ENCODE assay signal across 5 worm cellular contexts in genomic region chrV:6433446-6434178, ce11.
TF ChIP-seq lines count a peak whose summit lies in the region.

Gene gad-1, minus strand, starts transcription at chrV:6433496.
Gene erfa-1, plus strand, starts transcription at chrV:6434128.

TF ChIP-seq in whole organism, L1 larva, 84 proteins besides CTCF, POLR2A, EP300 and RAD21 (continues in another document):
- TF ChIP-seq unc-30 (tag; optimal IDR thresholded peaks at IDR 0.05; lab: Kevin White, UChicago), result no peak
- no peak for TF ChIP-seq fkh-10 (GFP tag; optimal IDR thresholded peaks at IDR 0.05; lab: Kevin White, UChicago)
- peak; percentile 47 for TF ChIP-seq blmp-1 (tag; optimal IDR thresholded peaks at IDR 0.05; lab: Kevin White, UChicago)
- TF ChIP-seq tbx-2 (tag; optimal IDR thresholded peaks at IDR 0.05; lab: Kevin White, UChicago), result peak; percentile 58
- peak; percentile 68 for TF ChIP-seq snu-23 (GFP tag; optimal IDR thresholded peaks at IDR 0.05; lab: Kevin White, UChicago)
- TF ChIP-seq nhr-28 (tag; optimal IDR thresholded peaks at IDR 0.05; lab: Kevin White, UChicago), result no peak
- no peak for TF ChIP-seq nhr-12 (tag; optimal IDR thresholded peaks at IDR 0.05; lab: Kevin White, UChicago)
- TF ChIP-seq nhr-84 (tag; optimal IDR thresholded peaks at IDR 0.05; lab: Kevin White, UChicago), result no peak
- peak in 1 of 2 experiments; percentile 32 for TF ChIP-seq mdl-1 (tag; optimal IDR thresholded peaks at IDR 0.05; lab: Kevin White, UChicago)
- no peak for TF ChIP-seq nhr-77 (tag; optimal IDR thresholded peaks at IDR 0.05; lab: Kevin White, UChicago)
- TF ChIP-seq pag-3 (tag; optimal IDR thresholded peaks at IDR 0.05; lab: Kevin White, UChicago; ENCODE audit: borderline replicate concordance, insufficient read depth), result no peak
- TF ChIP-seq irx-1 (tag; optimal IDR thresholded peaks at IDR 0.05; lab: Kevin White, UChicago), result peak; percentile 29
- TF ChIP-seq ceh-82 (tag; optimal IDR thresholded peaks at IDR 0.05; lab: Kevin White, UChicago), result peak in 1 of 3 experiments; percentile 80
- peak; percentile 72 for TF ChIP-seq nhr-71 (tag; optimal IDR thresholded peaks at IDR 0.05; lab: Kevin White, UChicago)
- TF ChIP-seq C16A3.4 (tag; optimal IDR thresholded peaks at IDR 0.05; lab: Kevin White, UChicago), result peak; percentile 72
- peak; percentile 63 for TF ChIP-seq nhr-47 (tag; optimal IDR thresholded peaks at IDR 0.05; lab: Kevin White, UChicago)
- peak in 1 of 2 experiments; percentile 30 for TF ChIP-seq ztf-11 (tag; optimal IDR thresholded peaks at IDR 0.05; lab: Kevin White, UChicago)
- peak; percentile 69 for TF ChIP-seq lir-3 (tag; optimal IDR thresholded peaks at IDR 0.05; lab: Kevin White, UChicago; ENCODE audit: poor library complexity)

TF ChIP-seq in whole organism, L3 larva, 47 proteins besides CTCF, POLR2A, EP300 and RAD21 (continues in another document):
- TF ChIP-seq nhr-43 (tag; optimal IDR thresholded peaks at IDR 0.05; lab: Kevin White, UChicago; ENCODE audit: poor library complexity, severe bottlenecking), result peak; percentile 46
- TF ChIP-seq elt-2 (tag; optimal IDR thresholded peaks at IDR 0.05; lab: Kevin White, UChicago), result peak; percentile 39
- no peak for TF ChIP-seq ceh-9 (tag; optimal IDR thresholded peaks at IDR 0.05; lab: Kevin White, UChicago)
- TF ChIP-seq tbx-2 (tag; optimal IDR thresholded peaks at IDR 0.05; lab: Kevin White, UChicago), result no peak
- TF ChIP-seq zag-1 (tag; optimal IDR thresholded peaks at IDR 0.05; lab: Kevin White, UChicago), result no peak
- TF ChIP-seq lin-15B (tag; optimal IDR thresholded peaks at IDR 0.05; lab: Kevin White, UChicago), result peak; percentile 95
- TF ChIP-seq unc-62 (GFP tag; optimal IDR thresholded peaks at IDR 0.05; lab: Kevin White, UChicago), result no peak
- TF ChIP-seq daf-12 (tag; optimal IDR thresholded peaks at IDR 0.05; lab: Kevin White, UChicago), result no peak
- TF ChIP-seq fkh-2 (tag; optimal IDR thresholded peaks at IDR 0.05; lab: Kevin White, UChicago), result no peak
- no peak for TF ChIP-seq nhr-67 (tag; optimal IDR thresholded peaks at IDR 0.05; lab: Kevin White, UChicago)
- peak; percentile 18 for TF ChIP-seq ama-1 (optimal IDR thresholded peaks at IDR 0.05; lab: Kevin White, UChicago)
- TF ChIP-seq ztf-4 (tag; optimal IDR thresholded peaks at IDR 0.05; lab: Kevin White, UChicago), result no peak
- no peak for TF ChIP-seq aly-2 (tag; optimal IDR thresholded peaks at IDR 0.05; lab: Kevin White, UChicago)
- no peak for TF ChIP-seq ZK546.5 (tag; optimal IDR thresholded peaks at IDR 0.05; lab: Kevin White, UChicago)
- TF ChIP-seq pha-4 (tag; optimal IDR thresholded peaks at IDR 0.05; lab: Kevin White, UChicago), result peak; percentile 76
- no peak for TF ChIP-seq nhr-237 (tag; optimal IDR thresholded peaks at IDR 0.05; lab: Kevin White, UChicago)
- no peak for TF ChIP-seq R02D3.7 (tag; optimal IDR thresholded peaks at IDR 0.05; lab: Kevin White, UChicago)
- peak; percentile 68 for TF ChIP-seq ceh-28 (tag; optimal IDR thresholded peaks at IDR 0.05; lab: Kevin White, UChicago)
- peak; percentile 87 for TF ChIP-seq lin-39 (tag; optimal IDR thresholded peaks at IDR 0.05; lab: Kevin White, UChicago)

TF ChIP-seq in whole organism, early embryonic, 17 proteins besides CTCF, POLR2A, EP300 and RAD21:
- peak; percentile 71 for TF ChIP-seq tbx-37 (GFP tag; conservative IDR thresholded peaks at IDR 0.05; lab: Robert Waterston, UW)
- TF ChIP-seq tbx-11 (GFP tag; IDR thresholded peaks at IDR 0.05; lab: Robert Waterston, UW), result no peak

TF ChIP-seq in whole organism, midembryonic, 9 proteins besides CTCF, POLR2A, EP300 and RAD21:
- TF ChIP-seq tab-1 (GFP tag; IDR thresholded peaks at IDR 0.05; lab: Robert Waterston, UW) (no peak), T22C8.4 (GFP tag; IDR thresholded peaks at IDR 0.05; lab: Robert Waterston, UW) (peak; percentile 6; the same call in 1 of the 2 replicates), ztf-29 (GFP tag; IDR thresholded peaks at IDR 0.05; lab: Robert Waterston, UW) (no peak), ref-1 (GFP tag; conservative IDR thresholded peaks at IDR 0.05; lab: Robert Waterston, UW) (no peak)

TF ChIP-seq in whole organism, young adult, 124 proteins besides CTCF, POLR2A, EP300 and RAD21:
- no peak for TF ChIP-seq attf-6 (GFP tag; IDR thresholded peaks at IDR 0.05; lab: Robert Waterston, UW)
- TF ChIP-seq K12H6.12 (tag; optimal IDR thresholded peaks at IDR 0.05; lab: Kevin White, UChicago), result peak; percentile 3
- TF ChIP-seq chd-7 (tag; optimal IDR thresholded peaks at IDR 0.05; lab: Kevin White, UChicago), result no peak
- TF ChIP-seq lin-54 (GFP tag; optimal IDR thresholded peaks at IDR 0.05; lab: Kevin White, UChicago), result peak; percentile 63
- TF ChIP-seq F33H1.4 (GFP tag; IDR thresholded peaks at IDR 0.05; lab: Robert Waterston, UW), result peak; percentile 78
- no peak for TF ChIP-seq repo-1 (tag; optimal IDR thresholded peaks at IDR 0.05; lab: Kevin White, UChicago)
- peak; percentile 69 for TF ChIP-seq madf-6 (GFP tag; IDR thresholded peaks at IDR 0.05; lab: Robert Waterston, UW)
- TF ChIP-seq D2030.7 (GFP tag; IDR thresholded peaks at IDR 0.05; lab: Robert Waterston, UW), result peak; percentile 37; the same call in 1 of the 2 replicates
- no peak for TF ChIP-seq nhr-27 (tag; optimal IDR thresholded peaks at IDR 0.05; lab: Kevin White, UChicago)
- no peak for TF ChIP-seq snpc-4 (GFP tag; optimal IDR thresholded peaks at IDR 0.05; lab: Kevin White, UChicago)
- peak in 1 of 4 experiments; percentile 28 for TF ChIP-seq snpc-4 (tag; optimal IDR thresholded peaks at IDR 0.05; lab: Kevin White, UChicago)
- TF ChIP-seq nhr-80 (tag; optimal IDR thresholded peaks at IDR 0.05; lab: Kevin White, UChicago), result peak; percentile 34
- peak; percentile 53 for TF ChIP-seq madf-8 (GFP tag; conservative IDR thresholded peaks at IDR 0.05; lab: Robert Waterston, UW)
- TF ChIP-seq F52B5.7 (tag; optimal IDR thresholded peaks at IDR 0.05; lab: Kevin White, UChicago), result no peak
- TF ChIP-seq aptf-3 (GFP tag; IDR thresholded peaks at IDR 0.05; lab: Robert Waterston, UW), result no peak
- peak; percentile 77 for TF ChIP-seq lsl-1 (GFP tag; optimal IDR thresholded peaks at IDR 0.05; lab: Kevin White, UChicago)
- TF ChIP-seq efl-1 (GFP tag; optimal IDR thresholded peaks at IDR 0.05; lab: Kevin White, UChicago), result peak; percentile 67
- no peak for TF ChIP-seq tbx-9 (tag; optimal IDR thresholded peaks at IDR 0.05; lab: Kevin White, UChicago; ENCODE audit: borderline replicate concordance)
- TF ChIP-seq mcd-1 (GFP tag; IDR thresholded peaks at IDR 0.05; lab: Robert Waterston, UW), result peak; percentile 78
- TF ChIP-seq ztf-25 (GFP tag; IDR thresholded peaks at IDR 0.05; lab: Robert Waterston, UW), result 0 out of 2 replicates have a peak, but pooled peaks have one; percentile 47
- peak; percentile 69 for TF ChIP-seq dox-1 (GFP tag; IDR thresholded peaks at IDR 0.05; lab: Robert Waterston, UW)
- no peak for TF ChIP-seq egrh-3 (GFP tag; IDR thresholded peaks at IDR 0.05; lab: Robert Waterston, UW)
- TF ChIP-seq F10E7.11 (tag; optimal IDR thresholded peaks at IDR 0.05; lab: Kevin White, UChicago), result no peak
- no peak for TF ChIP-seq snpc-1.3 (tag; optimal IDR thresholded peaks at IDR 0.05; lab: Kevin White, UChicago; ENCODE audit: insufficient read depth)
- peak; percentile 47 for TF ChIP-seq attf-5 (GFP tag; optimal IDR thresholded peaks at IDR 0.05; lab: Kevin White, UChicago)
- no peak for TF ChIP-seq ceh-58 (GFP tag; IDR thresholded peaks at IDR 0.05; lab: Robert Waterston, UW)
- TF ChIP-seq Y56A3A.18 (GFP tag; IDR thresholded peaks at IDR 0.05; lab: Robert Waterston, UW), result no peak
- TF ChIP-seq let-607 (tag; optimal IDR thresholded peaks at IDR 0.05; lab: Kevin White, UChicago), result peak; percentile 5 to 22
- no peak for TF ChIP-seq ztf-18 (tag; optimal IDR thresholded peaks at IDR 0.05; lab: Kevin White, UChicago)
- no peak for TF ChIP-seq nfyb-1 (GFP tag; IDR thresholded peaks at IDR 0.05; lab: Robert Waterston, UW)
- no peak for TF ChIP-seq cebp-1 (GFP tag; IDR thresholded peaks at IDR 0.05; lab: Robert Waterston, UW)
- TF ChIP-seq cebp-1 (tag; optimal IDR thresholded peaks at IDR 0.05; lab: Kevin White, UChicago), result peak; percentile 26
- peak; percentile 22; the same call in 1 of the 2 replicates for TF ChIP-seq pbrm-1 (GFP tag; IDR thresholded peaks at IDR 0.05; lab: Robert Waterston, UW)
- peak; percentile 50 for TF ChIP-seq ZK185.1 (tag; optimal IDR thresholded peaks at IDR 0.05; lab: Kevin White, UChicago; ENCODE audit: poor library complexity, severe bottlenecking)
- TF ChIP-seq athp-1 (tag; optimal IDR thresholded peaks at IDR 0.05; lab: Kevin White, UChicago), result no peak
- TF ChIP-seq ceh-27 (GFP tag; optimal IDR thresholded peaks at IDR 0.05; lab: Kevin White, UChicago), result peak; percentile 61
- TF ChIP-seq ceh-91 (GFP tag; IDR thresholded peaks at IDR 0.05; lab: Robert Waterston, UW), result peak; percentile 51
- peak; percentile 68 for TF ChIP-seq rcor-1 (GFP tag; IDR thresholded peaks at IDR 0.05; lab: Robert Waterston, UW)
TF ChIP-seq in whole organism, young adult: peak in this region for 21.

Comparison
In these comparisons a context has a peak if more than half of its experiments do, and no peak if none do; other contexts are left out.
1. Of the 8 proteins assayed by ChIP-seq in both whole organism, young adult and whole organism, L1 larva: peak only in whole organism, young adult: none; only in whole organism, L1 larva: dpl-1, lin-35, nhr-90 and unc-130; in both: efl-1; in neither: 2; mixed calls (peak in some experiments, not most) for 1.